Worm (Caenorhabditis elegans): ENCODE measurements around the gene H23N18.6.

- TF ChIP-seq nhr-41 (GFP tag; IDR thresholded peaks at IDR 0.05) (no peak), daf-19 (GFP tag; conservative IDR thresholded peaks at IDR 0.05) (no peak)
These were observed 46.2 kb downstream of the H23N18.6 start for ce11 chrV:4868698-4869097.

All from whole organism, L4 larva.